Worm (Caenorhabditis elegans): ENCODE results near the gene mdt-22.

DNA sequence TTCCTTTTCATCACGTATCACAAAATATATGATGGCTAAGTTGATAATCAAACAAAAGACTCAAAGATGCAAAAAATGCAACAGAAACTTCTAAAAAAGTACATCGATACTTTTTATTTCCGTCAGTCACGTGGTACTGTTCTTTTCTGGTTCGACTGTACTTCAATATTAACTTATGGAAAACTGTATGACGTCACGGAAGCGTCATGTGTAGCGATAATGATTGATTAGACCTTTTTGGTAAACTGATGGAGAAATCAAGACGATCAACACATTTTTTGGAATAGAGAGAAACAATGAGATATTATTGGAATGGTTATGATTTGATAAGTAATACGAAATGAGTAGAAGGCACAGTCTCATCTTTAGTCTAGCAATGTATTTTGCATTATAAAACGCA, 6.8 kb upstream of the mdt-22 start:
- no peak for TF ChIP-seq pes-1 (GFP tag; IDR thresholded peaks at IDR 0.05)
- TF ChIP-seq hnd-1 (tag; optimal IDR thresholded peaks at IDR 0.05) = no peak
- TF ChIP-seq ama-1 (optimal IDR thresholded peaks at IDR 0.05) = no peak
- TF ChIP-seq tbx-11 (GFP tag; IDR thresholded peaks at IDR 0.05) = no peak

Data from whole organism, early embryonic.